Fruit fly (Drosophila melanogaster): Measurements from ENCODE around the gene ArgRS.

DNA sequence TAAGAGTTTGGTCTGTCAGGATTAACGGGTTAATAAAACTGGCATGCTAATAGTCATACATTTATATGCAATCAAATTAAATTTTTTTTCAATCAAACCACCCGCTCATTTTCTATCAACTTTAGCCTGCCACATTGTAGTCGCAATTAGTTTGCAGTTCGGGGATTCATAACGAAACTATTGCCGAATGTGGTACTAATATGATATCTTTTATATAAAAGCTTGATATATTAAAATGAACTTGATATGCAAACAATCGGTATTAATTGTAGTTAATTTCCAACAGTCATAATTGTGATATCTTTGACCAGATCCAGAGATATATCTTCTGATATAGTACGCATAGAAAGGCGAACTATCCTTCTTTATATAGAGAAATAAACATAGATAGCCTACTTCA, 22.1 kb upstream of the ArgRS start:
- no peak for TF ChIP-seq dsx (GFP tag; optimal IDR thresholded peaks at IDR 0.05; ENCODE audit: poor library complexity, severe bottlenecking)
- TF ChIP-seq lz (GFP tag; optimal IDR thresholded peaks at IDR 0.05) = no peak
- no peak for TF ChIP-seq Smox (GFP tag; optimal IDR thresholded peaks at IDR 0.05)
- TF ChIP-seq CG6854 (GFP tag; optimal IDR thresholded peaks at IDR 0.05) = no peak
- TF ChIP-seq dac (GFP tag; optimal IDR thresholded peaks at IDR 0.05) = no peak
- peak; percentile 3 for TF ChIP-seq Eip78C (GFP tag)
- no peak for TF ChIP-seq CG7368 (GFP tag; optimal IDR thresholded peaks at IDR 0.05)
- TF ChIP-seq Gug (GFP tag; IDR thresholded peaks at IDR 0.05) = no peak
